Worm (Caenorhabditis elegans) whole organism, L2 larva: ENCODE data around the gene aqp-4.

Experiments used
- C34F6.9 ChIP-seq: fragments of 150-350 bp; optimal IDR thresholded peaks from 2 replicates; lab custom pipeline; 2014; ENCODE audit warnings: missing biosample characterization, missing genetic modification characterization
- F13H6.1 ChIP-seq: sonication (generic microtip); optimal IDR thresholded peaks from 2 replicates; lab custom pipeline; 2016; ENCODE audit warnings: missing genetic modification characterization, missing compliant biosample characterization
- Y55F3AM.14 ChIP-seq: fragments of 200-800 bp; sonication (Bioruptor generic); optimal IDR thresholded peaks from 2 replicates; lab custom pipeline; 2018; ENCODE audit warnings: mild to moderate bottlenecking, missing genetic modification characterization, missing compliant biosample characterization
- ZK546.5 ChIP-seq: sonication (generic microtip); optimal IDR thresholded peaks from 2 replicates; lab custom pipeline; 2017; ENCODE audit warnings: missing biosample characterization, missing genetic modification characterization
- alr-1 ChIP-seq: fragments of 150-350 bp; optimal IDR thresholded peaks from 2 replicates; lab custom pipeline; 2014; ENCODE audit warnings: missing biosample characterization, missing genetic modification characterization
- ama-1 ChIP-seq: fragments of 150-350 bp; optimal IDR thresholded peaks from 2 replicates; lab custom pipeline; 2018; ENCODE audit warnings: inconsistent platforms
- blmp-1 ChIP-seq: sonication (generic microtip); optimal IDR thresholded peaks from 2 replicates; lab custom pipeline; 2017; ENCODE audit warnings: missing genetic modification characterization, mild to moderate bottlenecking, missing compliant biosample characterization, antibody characterized with exemption, moderate library complexity; ENCODE audit not compliant: insufficient read depth
- ceh-16 ChIP-seq: fragments of 150-350 bp; optimal IDR thresholded peaks from 2 replicates; lab custom pipeline; 2014; ENCODE audit warnings: missing biosample characterization, missing genetic modification characterization
- ceh-82 ChIP-seq: fragments of 150-350 bp; optimal IDR thresholded peaks from 2 replicates; lab custom pipeline; 2014; ENCODE audit warnings: missing biosample characterization, missing genetic modification characterization
- crh-2 ChIP-seq: sonication (generic microtip); optimal IDR thresholded peaks from 2 replicates; lab custom pipeline; 2017; ENCODE audit warnings: missing biosample characterization, missing genetic modification characterization
- dmd-4 ChIP-seq: sonication (generic microtip); optimal IDR thresholded peaks from 2 replicates; lab custom pipeline; 2017; ENCODE audit warnings: missing biosample characterization, missing genetic modification characterization
- egl-27 ChIP-seq: sonication (generic microtip); optimal IDR thresholded peaks from 3 replicates; lab custom pipeline; 2017; ENCODE audit warnings: missing biosample characterization, missing genetic modification reagents, missing genetic modification characterization
- elt-1 ChIP-seq: fragments of 150-350 bp; optimal IDR thresholded peaks from 2 replicates; lab custom pipeline; 2014; ENCODE audit warnings: missing biosample characterization, missing genetic modification characterization
- elt-3 ChIP-seq: sonication (generic microtip); optimal IDR thresholded peaks from 2 replicates; lab custom pipeline; 2017; ENCODE audit warnings: missing biosample characterization, missing genetic modification characterization
- fos-1 ChIP-seq: fragments of 150-350 bp; optimal IDR thresholded peaks from 2 replicates; lab custom pipeline; 2014; ENCODE audit warnings: missing biosample characterization, missing genetic modification characterization
- gmeb-1 ChIP-seq: fragments of 150-350 bp; optimal IDR thresholded peaks from 2 replicates; lab custom pipeline; 2014; ENCODE audit warnings: missing biosample characterization, missing genetic modification characterization
- lin-11 ChIP-seq: fragments of 150-350 bp; sonication (generic microtip); optimal IDR thresholded peaks from 2 replicates; lab custom pipeline; 2014; ENCODE audit warnings: missing biosample characterization, missing genetic modification characterization, inconsistent platforms, mixed read lengths
- lin-13 ChIP-seq: fragments of 150-350 bp; optimal IDR thresholded peaks from 2 replicates; lab custom pipeline; 2014; ENCODE audit warnings: missing biosample characterization, missing genetic modification reagents, missing genetic modification characterization
- mab-5 ChIP-seq: fragments of 150-350 bp; optimal IDR thresholded peaks from 2 replicates; lab custom pipeline; 2014; ENCODE audit warnings: missing biosample characterization, missing genetic modification characterization
- mbf-1 ChIP-seq: sonication (generic microtip); optimal IDR thresholded peaks from 2 replicates; lab custom pipeline; 2017; ENCODE audit warnings: missing biosample characterization, missing genetic modification characterization
- mdl-1 ChIP-seq, 2 experiments: fragments of 150-350 bp in 1 of 2; sonication (generic microtip) in 1 of 2; optimal IDR thresholded peaks; 2 replicates each; lab custom pipeline; 2017; ENCODE audit warnings: missing biosample characterization in 2 of 2, missing genetic modification characterization in 2 of 2
- nhr-10 ChIP-seq: sonication (generic microtip); optimal IDR thresholded peaks from 2 replicates; lab custom pipeline; 2017; ENCODE audit warnings: missing biosample characterization, missing genetic modification characterization
- nhr-11 ChIP-seq: fragments of 150-350 bp; optimal IDR thresholded peaks from 2 replicates; lab custom pipeline; 2014; ENCODE audit warnings: missing biosample characterization, missing genetic modification characterization
- nhr-12 ChIP-seq: fragments of 150-350 bp; optimal IDR thresholded peaks from 2 replicates; lab custom pipeline; 2014; ENCODE audit warnings: missing biosample characterization, missing genetic modification characterization
- nhr-129 ChIP-seq: fragments of 150-350 bp; optimal IDR thresholded peaks from 2 replicates; lab custom pipeline; 2014; ENCODE audit warnings: missing biosample characterization, missing genetic modification characterization
- nhr-21 ChIP-seq: fragments of 150-350 bp; optimal IDR thresholded peaks from 2 replicates; lab custom pipeline; 2014; ENCODE audit warnings: missing biosample characterization, missing genetic modification characterization
- nhr-23 ChIP-seq: fragments of 150-350 bp; optimal IDR thresholded peaks from 2 replicates; lab custom pipeline; 2014; ENCODE audit warnings: missing biosample characterization, missing genetic modification reagents, missing genetic modification characterization
- nhr-237 ChIP-seq: fragments of 150-350 bp; optimal IDR thresholded peaks from 2 replicates; lab custom pipeline; 2014; ENCODE audit warnings: missing biosample characterization, missing genetic modification characterization
- nhr-6 ChIP-seq: fragments of 150-350 bp; optimal IDR thresholded peaks from 2 replicates; lab custom pipeline; 2014; ENCODE audit warnings: missing biosample characterization, missing genetic modification characterization
- nhr-77 ChIP-seq: fragments of 150-350 bp; optimal IDR thresholded peaks from 2 replicates; lab custom pipeline; 2014; ENCODE audit warnings: missing biosample characterization, missing genetic modification characterization
- peb-1 ChIP-seq: fragments of 150-350 bp; optimal IDR thresholded peaks from 2 replicates; lab custom pipeline; 2014; ENCODE audit warnings: missing biosample characterization, missing genetic modification characterization
- sem-4 ChIP-seq: fragments of 150-350 bp; optimal IDR thresholded peaks from 2 replicates; lab custom pipeline; 2014; ENCODE audit warnings: missing biosample characterization, missing genetic modification reagents, missing genetic modification characterization
- skn-1 ChIP-seq: sonication (generic microtip); optimal IDR thresholded peaks from 2 replicates; lab custom pipeline; 2017; ENCODE audit warnings: missing biosample characterization, missing genetic modification characterization
- sma-3 ChIP-seq: sonication (generic microtip); optimal IDR thresholded peaks from 2 replicates; lab custom pipeline; 2016; ENCODE audit warnings: missing genetic modification reagents, missing genetic modification characterization, missing compliant biosample characterization
- sma-9 ChIP-seq, 2 experiments: fragments of 150-350 bp in 1 of 2; sonication (generic microtip) in 1 of 2; optimal IDR thresholded peaks; 2 replicates each; lab custom pipeline; 2014 to 2016; ENCODE audit warnings: missing genetic modification characterization in 2 of 2, mild to moderate bottlenecking in 1 of 2, missing biosample characterization in 1 of 2, missing compliant biosample characterization in 1 of 2, missing genetic modification reagents in 1 of 2, moderate library complexity in 1 of 2
- snpc-4 ChIP-seq: fragments of 150-350 bp; optimal IDR thresholded peaks from 2 replicates; lab custom pipeline; 2014; ENCODE audit warnings: missing biosample characterization, missing genetic modification characterization
- unc-55 ChIP-seq: fragments of 150-350 bp; sonication (generic microtip); optimal IDR thresholded peaks from 3 replicates; lab custom pipeline; 2014; ENCODE audit warnings: missing biosample characterization, missing genetic modification reagents, missing genetic modification characterization
- unc-62 ChIP-seq: fragments of 150-350 bp; optimal IDR thresholded peaks from 2 replicates; lab custom pipeline; 2014; ENCODE audit warnings: missing biosample characterization, missing genetic modification reagents, missing genetic modification characterization
- zag-1 ChIP-seq: fragments of 150-350 bp; optimal IDR thresholded peaks from 2 replicates; lab custom pipeline; 2014; ENCODE audit warnings: missing biosample characterization, missing genetic modification characterization
- ztf-1 ChIP-seq: fragments of 200-800 bp; sonication (Bioruptor generic); conservative IDR thresholded peaks from 2 replicates; pipeline ENCODE4 v1.3.6; 2022; ENCODE audit warnings: missing genetic modification characterization, missing compliant biosample characterization
- ztf-11 ChIP-seq: sonication (generic microtip); optimal IDR thresholded peaks from 2 replicates; lab custom pipeline; 2017; ENCODE audit warnings: missing biosample characterization, missing genetic modification characterization
- ztf-4 ChIP-seq: fragments of 150-350 bp; optimal IDR thresholded peaks from 2 replicates; lab custom pipeline; 2014; ENCODE audit warnings: missing biosample characterization, missing genetic modification characterization

Gene aqp-4

DNA sequence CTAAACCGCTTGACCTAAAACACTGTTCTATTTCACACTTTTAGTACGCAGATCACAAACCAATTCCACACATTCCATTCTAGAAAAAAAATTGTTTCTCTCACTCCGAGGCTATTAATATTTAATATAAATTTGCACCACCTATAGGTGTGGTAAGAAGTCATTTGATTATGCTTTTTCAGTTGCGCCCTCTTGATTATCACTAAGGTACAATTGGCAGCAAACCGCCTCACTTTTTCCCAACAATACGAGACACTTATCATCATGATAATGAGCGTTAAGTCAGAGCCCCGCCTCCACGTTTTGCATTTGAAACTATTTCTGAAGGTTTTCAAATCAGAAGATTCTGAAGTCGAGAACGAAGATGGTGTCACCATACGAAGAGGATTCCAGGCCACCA lies at the start of gene aqp-4:
Gene aqp-4, plus strand, starts transcription at position 270 of the 400 bp plus-strand sequence.
- peak; percentile 25 for TF ChIP-seq crh-2 (tag; lab: Kevin White, UChicago)
- TF ChIP-seq Y55F3AM.14 (GFP tag; lab: Kevin White, UChicago): no peak
- TF ChIP-seq zag-1 (tag; lab: Kevin White, UChicago): no peak
- TF ChIP-seq gmeb-1: no peak
- no peak for TF ChIP-seq nhr-21 (tag; lab: Kevin White, UChicago)
- TF ChIP-seq peb-1 (tag; lab: Kevin White, UChicago): no peak
- no peak for TF ChIP-seq unc-55 (GFP tag; lab: Kevin White, UChicago)
- no peak for TF ChIP-seq ZK546.5 (tag; lab: Kevin White, UChicago)
- no peak for TF ChIP-seq snpc-4 (tag; lab: Kevin White, UChicago)
- no peak for TF ChIP-seq nhr-6 (tag; lab: Kevin White, UChicago)
- no peak for TF ChIP-seq unc-62 (GFP tag; lab: Kevin White, UChicago)
- TF ChIP-seq alr-1 (tag; lab: Kevin White, UChicago): no peak
- TF ChIP-seq fos-1 (tag; lab: Kevin White, UChicago): peak; percentile 78
- no peak for TF ChIP-seq lin-13 (GFP tag; lab: Kevin White, UChicago)
- no peak for TF ChIP-seq mab-5 (tag; lab: Kevin White, UChicago)

DNA sequence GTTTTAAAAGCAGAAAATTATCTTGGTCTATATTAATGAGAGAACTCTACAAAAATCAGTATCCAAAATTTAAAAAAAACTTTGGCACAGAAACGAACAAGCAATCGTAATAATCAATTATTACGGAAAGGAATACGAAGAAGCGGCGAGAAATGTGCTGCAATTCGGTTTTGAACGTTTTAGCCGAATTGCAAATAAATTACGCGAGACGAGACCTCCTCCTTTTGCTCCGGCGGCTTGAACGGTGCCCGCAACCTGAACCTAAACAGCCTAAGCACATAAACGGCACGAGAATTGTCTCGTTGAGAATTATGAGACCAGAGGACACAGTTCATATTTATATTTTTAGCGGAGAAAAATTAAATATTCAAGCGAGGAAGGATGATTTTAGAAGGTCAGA lies 48.0 kb upstream of the aqp-4 start:
- TF ChIP-seq blmp-1 (tag; lab: Kevin White, UChicago) (no peak), nhr-23 (tag; lab: Kevin White, UChicago) (no peak), ceh-16 (no peak), nhr-6 (tag; lab: Kevin White, UChicago) (no peak), snpc-4 (tag; lab: Kevin White, UChicago) (no peak), Y55F3AM.14 (GFP tag; lab: Kevin White, UChicago) (no peak), F13H6.1 (no peak), fos-1 (tag; lab: Kevin White, UChicago) (no peak), ZK546.5 (tag; lab: Kevin White, UChicago) (no peak), alr-1 (tag; lab: Kevin White, UChicago) (no peak), zag-1 (tag; lab: Kevin White, UChicago) (no peak)
- TF ChIP-seq, all 48 proteins: peak for 0

DNA sequence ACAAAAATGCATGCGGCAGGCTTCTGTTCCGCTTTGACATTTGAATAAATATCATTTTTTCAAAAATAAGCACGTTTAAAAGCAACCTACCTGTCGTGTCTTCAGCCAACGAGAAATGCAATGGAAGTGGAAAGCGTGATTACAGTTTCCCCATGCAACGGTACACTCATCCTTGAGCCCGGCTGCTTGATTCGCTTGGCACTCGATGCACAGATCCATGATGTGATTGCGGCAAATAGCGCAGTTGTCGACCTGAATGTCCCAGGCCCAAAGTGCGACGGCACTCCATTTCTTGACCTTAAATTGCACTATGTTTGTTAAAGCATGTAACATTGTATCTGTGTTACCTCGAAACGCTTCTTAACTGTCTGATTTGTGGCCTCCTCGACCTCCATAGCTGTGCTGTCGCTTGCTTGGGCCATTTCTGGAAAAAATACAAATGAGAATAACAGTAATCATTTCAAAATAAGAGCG lies 47.2 kb upstream of the aqp-4 start, which contains the start of gene rbx-1:
Gene rbx-1, minus strand, starts transcription at position 424 of the 474 bp plus-strand sequence.
- TF ChIP-seq nhr-12 (tag; lab: Kevin White, UChicago) (no peak), fos-1 (tag; lab: Kevin White, UChicago) (no peak), elt-3 (no peak), nhr-237 (tag; lab: Kevin White, UChicago) (no peak), ztf-11 (tag; lab: Kevin White, UChicago) (no peak), ama-1 (lab: Kevin White, UChicago) (no peak)

DNA sequence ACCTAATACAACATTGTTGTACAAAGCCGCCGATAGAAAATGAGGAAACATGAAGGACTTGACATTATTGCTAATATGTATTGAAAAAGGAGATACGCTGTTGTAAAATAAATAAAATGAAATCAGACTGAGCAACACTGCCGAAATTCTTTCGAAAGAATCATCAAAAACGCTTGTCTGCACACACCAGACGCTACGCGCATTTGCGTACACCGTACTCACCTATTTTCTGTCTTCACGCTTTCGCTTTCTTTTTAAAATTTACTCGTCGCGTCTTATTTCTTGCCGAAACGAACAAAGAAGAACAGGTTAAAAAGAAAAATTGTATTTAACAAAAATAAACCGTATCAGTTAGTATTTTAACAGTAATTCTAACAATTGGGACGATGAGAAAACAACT lies 46.6 kb upstream of the aqp-4 start:
- peak; percentile 32 for TF ChIP-seq nhr-129
- TF ChIP-seq C34F6.9 (tag; lab: Kevin White, UChicago): peak; percentile 72
- no peak for TF ChIP-seq nhr-11
- TF ChIP-seq nhr-10 (tag; lab: Kevin White, UChicago): no peak
- TF ChIP-seq sma-3 (GFP tag; lab: Kevin White, UChicago): peak; percentile 43
- TF ChIP-seq lin-11 (tag; lab: Kevin White, UChicago): no peak
- TF ChIP-seq dmd-4: no peak
- peak; percentile 43 for TF ChIP-seq unc-55 (GFP tag; lab: Kevin White, UChicago)
- TF ChIP-seq mab-5 (tag; lab: Kevin White, UChicago): no peak
- TF ChIP-seq nhr-237 (tag; lab: Kevin White, UChicago): no peak
- TF ChIP-seq nhr-6 (tag; lab: Kevin White, UChicago): peak; percentile 51
- no peak for TF ChIP-seq mdl-1 (tag; optimal IDR thresholded peaks at IDR 0.05; lab: Kevin White, UChicago)
- TF ChIP-seq ama-1 (lab: Kevin White, UChicago): no peak
- peak; percentile 4 for TF ChIP-seq F13H6.1
- TF ChIP-seq elt-3: no peak
- no peak for TF ChIP-seq snpc-4 (tag; lab: Kevin White, UChicago)
- TF ChIP-seq alr-1 (tag; lab: Kevin White, UChicago): no peak
- TF ChIP-seq ztf-1 (GFP tag; lab: Robert Waterston, UW): no peak
- TF ChIP-seq zag-1 (tag; lab: Kevin White, UChicago): no peak
- TF ChIP-seq Y55F3AM.14 (GFP tag; lab: Kevin White, UChicago): no peak
- no peak for TF ChIP-seq unc-62 (GFP tag; lab: Kevin White, UChicago)
- peak; percentile 49 for TF ChIP-seq gmeb-1
- no peak for TF ChIP-seq nhr-12 (tag; lab: Kevin White, UChicago)
- peak; percentile 56 for TF ChIP-seq sem-4
- no peak for TF ChIP-seq ztf-4
- TF ChIP-seq ceh-16: no peak
- TF ChIP-seq ceh-82 (tag; lab: Kevin White, UChicago): no peak
- TF ChIP-seq fos-1 (tag; lab: Kevin White, UChicago): peak; percentile 55
- peak; percentile 43 for TF ChIP-seq sma-9 (GFP tag; optimal IDR thresholded peaks at IDR 0.05; lab: Kevin White, UChicago)
- no peak for TF ChIP-seq sma-9 (tag; optimal IDR thresholded peaks at IDR 0.05; lab: Kevin White, UChicago)
- TF ChIP-seq nhr-23 (tag; lab: Kevin White, UChicago): no peak
- TF ChIP-seq ztf-11 (tag; lab: Kevin White, UChicago): no peak
- no peak for TF ChIP-seq mbf-1 (tag; lab: Kevin White, UChicago)
- peak; percentile 24 for TF ChIP-seq nhr-21 (tag; lab: Kevin White, UChicago)
- TF ChIP-seq egl-27: no peak
- no peak for TF ChIP-seq skn-1 (tag; lab: Kevin White, UChicago)
- no peak for TF ChIP-seq nhr-77 (tag; lab: Kevin White, UChicago)
- no peak for TF ChIP-seq peb-1 (tag; lab: Kevin White, UChicago)
- peak; percentile 98 for TF ChIP-seq blmp-1 (tag; lab: Kevin White, UChicago)
- no peak for TF ChIP-seq elt-1 (tag; lab: Kevin White, UChicago)
